Worm (Caenorhabditis elegans): ENCODE results near the gene ipp-5.
A peak's percentile ranks its signal among the peaks of the same experiment; 100 is the strongest.

The ipp-5 gene

DNA sequence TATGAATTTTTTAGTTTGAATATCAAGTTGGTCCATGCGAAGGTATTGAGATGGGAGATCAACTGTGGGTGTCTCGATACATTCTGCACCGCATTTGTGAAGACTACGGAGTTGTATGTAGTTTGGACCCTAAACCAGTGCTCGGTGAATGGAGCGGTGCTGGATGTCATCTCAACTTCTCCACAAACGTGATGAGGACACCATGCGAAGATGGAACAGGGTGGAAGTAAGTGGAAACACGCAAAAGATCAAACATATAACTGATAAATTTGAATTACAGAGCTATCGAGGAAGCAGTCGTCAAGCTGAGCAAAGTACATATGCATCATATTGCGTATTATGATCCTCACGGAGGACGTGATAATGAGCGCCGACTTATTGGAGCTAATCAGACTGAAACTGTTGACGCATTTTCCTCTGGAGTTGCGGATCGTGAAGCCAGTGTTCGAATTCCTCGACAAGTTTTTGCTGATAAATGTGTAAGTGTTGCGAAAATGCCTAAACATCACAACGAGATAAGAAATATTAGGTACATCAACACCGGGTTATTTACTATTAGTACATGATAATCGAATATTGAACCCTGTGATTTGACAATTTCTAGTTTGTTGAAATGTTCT, 28.0 kb downstream of the ipp-5 start:
- TF ChIP-seq somi-1 (GFP tag; optimal IDR thresholded peaks at IDR 0.05) (no peak), egl-44 (GFP tag; IDR thresholded peaks at IDR 0.05) (no peak), F37B4.10 (GFP tag; IDR thresholded peaks at IDR 0.05) (no peak), Y56A3A.18 (GFP tag; IDR thresholded peaks at IDR 0.05) (no peak), nhr-80 (tag; optimal IDR thresholded peaks at IDR 0.05) (peak; percentile 82), madf-8 (GFP tag; conservative IDR thresholded peaks at IDR 0.05) (no peak), lsy-27 (tag; optimal IDR thresholded peaks at IDR 0.05; ENCODE audit: borderline replicate concordance, insufficient read depth) (no peak), B0336.3 (GFP tag; IDR thresholded peaks at IDR 0.05) (no peak), Y67H2A.10 (GFP tag; conservative IDR thresholded peaks at IDR 0.05) (no peak), F10E7.11 (tag; optimal IDR thresholded peaks at IDR 0.05) (no peak), ccch-3 (GFP tag; optimal IDR thresholded peaks at IDR 0.05) (no peak), nfyb-1 (GFP tag; IDR thresholded peaks at IDR 0.05) (no peak), madf-10 (tag; optimal IDR thresholded peaks at IDR 0.05) (peak; percentile 7), B0019.2 (GFP tag; conservative IDR thresholded peaks at IDR 0.05) (no peak), ztf-28 (GFP tag; IDR thresholded peaks at IDR 0.05) (no peak)

ce11 chrX:6064385-6064784, 33.1 kb downstream of the ipp-5 start:
- no peak for TF ChIP-seq lsy-27 (tag; optimal IDR thresholded peaks at IDR 0.05; ENCODE audit: borderline replicate concordance, insufficient read depth)
- no peak for TF ChIP-seq Y53F4B.3 (GFP tag; IDR thresholded peaks at IDR 0.05)
- TF ChIP-seq F57A8.1 (GFP tag; optimal IDR thresholded peaks at IDR 0.05) = no peak
- TF ChIP-seq ztf-3 (GFP tag; optimal IDR thresholded peaks at IDR 0.05) = no peak
- TF ChIP-seq C17E4.6 (GFP tag; IDR thresholded peaks at IDR 0.05) = no peak
- TF ChIP-seq ets-4 (GFP tag; optimal IDR thresholded peaks at IDR 0.05) = no peak
- TF ChIP-seq egl-44 (GFP tag; IDR thresholded peaks at IDR 0.05) = no peak
- no peak for TF ChIP-seq fkh-3 (tag; optimal IDR thresholded peaks at IDR 0.05)
- no peak for TF ChIP-seq snpc-1.3 (tag; optimal IDR thresholded peaks at IDR 0.05; ENCODE audit: insufficient read depth)
- TF ChIP-seq efl-1 (GFP tag; optimal IDR thresholded peaks at IDR 0.05) = no peak
- TF ChIP-seq cebp-1 (GFP tag; IDR thresholded peaks at IDR 0.05) = no peak
- no peak for TF ChIP-seq cebp-1 (tag; optimal IDR thresholded peaks at IDR 0.05)
- no peak for TF ChIP-seq rcor-1 (GFP tag; IDR thresholded peaks at IDR 0.05)

DNA sequence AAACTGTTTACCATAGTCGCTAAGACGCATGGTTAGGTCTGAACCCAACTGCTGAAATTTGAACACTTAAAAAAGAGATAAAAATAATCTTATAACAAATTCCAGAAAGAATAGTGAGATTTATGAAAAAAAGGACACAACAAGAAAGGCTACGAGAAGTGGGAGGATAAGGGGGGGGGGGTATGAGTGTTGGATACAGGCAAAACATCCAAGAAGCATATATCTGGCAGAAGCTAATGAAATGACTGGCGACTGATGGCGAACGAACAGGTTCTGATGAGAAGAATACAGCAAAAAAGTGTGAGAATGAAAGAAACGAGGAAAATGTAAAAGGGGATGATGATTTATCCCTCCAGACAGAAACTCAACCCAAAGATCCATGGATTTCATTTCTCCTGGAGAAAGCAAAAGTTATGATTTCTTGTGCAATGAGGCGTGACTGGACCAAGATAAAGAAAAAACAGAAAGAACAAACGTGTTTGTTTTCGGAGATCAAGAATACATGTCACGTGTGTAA, 34.7 kb downstream of the ipp-5 start, which contains the start of gene ptr-4:
ptr-4 (minus strand) TSS at position 51 of the 517 bp plus-strand sequence.
- TF ChIP-seq bed-1 (GFP tag; IDR thresholded peaks at IDR 0.05) = no peak
- no peak for TF ChIP-seq snpc-1.1 (tag; optimal IDR thresholded peaks at IDR 0.05; ENCODE audit: insufficient read depth)
- no peak for TF ChIP-seq madf-6 (GFP tag; IDR thresholded peaks at IDR 0.05)
- TF ChIP-seq athp-1 (tag; optimal IDR thresholded peaks at IDR 0.05) = no peak
- TF ChIP-seq C06A6.2 (GFP tag; conservative IDR thresholded peaks at IDR 0.05) = no peak
- no peak for TF ChIP-seq die-1 (tag; optimal IDR thresholded peaks at IDR 0.05)
- no peak for TF ChIP-seq Y53G8AR.9 (GFP tag; conservative IDR thresholded peaks at IDR 0.05)
- TF ChIP-seq ztf-28 (GFP tag; IDR thresholded peaks at IDR 0.05) = no peak
- no peak for TF ChIP-seq B0035.1 (tag; optimal IDR thresholded peaks at IDR 0.05)
- TF ChIP-seq lin-35 (GFP tag; optimal IDR thresholded peaks at IDR 0.05) = no peak
- TF ChIP-seq F55B11.4 (tag; optimal IDR thresholded peaks at IDR 0.05; ENCODE audit: borderline replicate concordance, insufficient read depth) = no peak
- TF ChIP-seq somi-1 (GFP tag; optimal IDR thresholded peaks at IDR 0.05) = no peak
- TF ChIP-seq ceh-58 (GFP tag; IDR thresholded peaks at IDR 0.05) = no peak

All from whole organism, young adult.